Fruit fly (Drosophila melanogaster): ENCODE measurements around the gene CG17234.

CG17234 gene

dm6 chr2L:2254950-2255349, 2.1 kb downstream of the CG17234 start, which contains the start of gene Send1:
Gene Send1 (minus strand): TSS chr2L:2255050.
- no peak for TF ChIP-seq EcR (GFP tag; optimal IDR thresholded peaks at IDR 0.05)
- TF ChIP-seq CG8159 (tag; optimal IDR thresholded peaks at IDR 0.05), result no peak
- no peak for TF ChIP-seq CG4496 (GFP tag; IDR thresholded peaks at IDR 0.05)
- TF ChIP-seq CG14655 (GFP tag; optimal IDR thresholded peaks at IDR 0.05), result no peak
- TF ChIP-seq fd96Ca (GFP tag; IDR thresholded peaks at IDR 0.05), result no peak
- TF ChIP-seq CG17806 (tag; optimal IDR thresholded peaks at IDR 0.05), result no peak
- no peak for TF ChIP-seq D1 (tag; optimal IDR thresholded peaks at IDR 0.05)
- TF ChIP-seq CG13204 (GFP tag; optimal IDR thresholded peaks at IDR 0.05), result no peak
- TF ChIP-seq CG32121 (GFP tag; IDR thresholded peaks at IDR 0.05), result no peak
- TF ChIP-seq gl (tag; optimal IDR thresholded peaks at IDR 0.05), result no peak
- TF ChIP-seq Pif1A (GFP tag; optimal IDR thresholded peaks at IDR 0.05), result no peak
- no peak for TF ChIP-seq CG34367 (tag; optimal IDR thresholded peaks at IDR 0.05)
- TF ChIP-seq CG8301 (tag; optimal IDR thresholded peaks at IDR 0.05), result no peak
- TF ChIP-seq CG10348 (GFP tag; IDR thresholded peaks at IDR 0.05), result no peak
- TF ChIP-seq CG9948 (tag; optimal IDR thresholded peaks at IDR 0.05), result no peak

dm6 chr2L:2263142-2263541, 10.3 kb downstream of the CG17234 start, which contains the start of gene CG4270:
Gene CG4270 (plus strand): TSS chr2L:2263442.
- TF ChIP-seq gl (tag; optimal IDR thresholded peaks at IDR 0.05) (no peak), rn (GFP tag; IDR thresholded peaks at IDR 0.05) (no peak), CG17806 (tag; optimal IDR thresholded peaks at IDR 0.05) (no peak), CG34367 (tag; optimal IDR thresholded peaks at IDR 0.05) (no peak), CG15710 (tag; optimal IDR thresholded peaks at IDR 0.05) (no peak)

- TF ChIP-seq Ets98B (GFP tag; IDR thresholded peaks at IDR 0.05), result no peak
- no peak for TF ChIP-seq CG14655 (GFP tag; optimal IDR thresholded peaks at IDR 0.05)
- no peak for TF ChIP-seq CG12605 (GFP tag; IDR thresholded peaks at IDR 0.05)
- TF ChIP-seq Pif1A (GFP tag; optimal IDR thresholded peaks at IDR 0.05), result no peak
- TF ChIP-seq CG13204 (GFP tag; optimal IDR thresholded peaks at IDR 0.05), result no peak
- no peak for TF ChIP-seq CG15710 (tag; optimal IDR thresholded peaks at IDR 0.05)
- no peak for TF ChIP-seq fd96Ca (GFP tag; IDR thresholded peaks at IDR 0.05)
- no peak for TF ChIP-seq CG32121 (GFP tag; IDR thresholded peaks at IDR 0.05)
- no peak for TF ChIP-seq Pif1B (GFP tag; optimal IDR thresholded peaks at IDR 0.05)
- TF ChIP-seq D1 (tag; optimal IDR thresholded peaks at IDR 0.05), result no peak
- TF ChIP-seq CG10348 (GFP tag; IDR thresholded peaks at IDR 0.05), result no peak
- TF ChIP-seq CG4496 (GFP tag; IDR thresholded peaks at IDR 0.05), result no peak
- no peak for TF ChIP-seq Snoo (tag; optimal IDR thresholded peaks at IDR 0.05)
- TF ChIP-seq rn (GFP tag; IDR thresholded peaks at IDR 0.05), result no peak
- no peak for TF ChIP-seq CG34367 (tag; optimal IDR thresholded peaks at IDR 0.05)
- TF ChIP-seq EcR (GFP tag; optimal IDR thresholded peaks at IDR 0.05), result no peak
- no peak for TF ChIP-seq CG8159 (tag; optimal IDR thresholded peaks at IDR 0.05)
- TF ChIP-seq CG9948 (tag; optimal IDR thresholded peaks at IDR 0.05), result no peak
Observed at dm6 chr2L:2265221-2265620, 12.4 kb downstream of the CG17234 start, which contains the start of gene CG34049. Gene CG34049 (minus strand): TSS chr2L:2265321.

- no peak for TF ChIP-seq CG34367 (tag; optimal IDR thresholded peaks at IDR 0.05)
- TF ChIP-seq CG8301 (tag; optimal IDR thresholded peaks at IDR 0.05), result no peak
- TF ChIP-seq CG10348 (GFP tag; IDR thresholded peaks at IDR 0.05), result no peak
- TF ChIP-seq CG8159 (tag; optimal IDR thresholded peaks at IDR 0.05), result no peak
- TF ChIP-seq Ets98B (GFP tag; IDR thresholded peaks at IDR 0.05), result no peak
- TF ChIP-seq fd96Ca (GFP tag; IDR thresholded peaks at IDR 0.05), result no peak
- TF ChIP-seq gl (tag; optimal IDR thresholded peaks at IDR 0.05), result no peak
- TF ChIP-seq CG13204 (GFP tag; optimal IDR thresholded peaks at IDR 0.05), result no peak
- no peak for TF ChIP-seq CG4496 (GFP tag; IDR thresholded peaks at IDR 0.05)
- TF ChIP-seq CG32121 (GFP tag; IDR thresholded peaks at IDR 0.05), result no peak
- TF ChIP-seq D1 (tag; optimal IDR thresholded peaks at IDR 0.05), result no peak
- no peak for TF ChIP-seq CG14655 (GFP tag; optimal IDR thresholded peaks at IDR 0.05)
- TF ChIP-seq CG9948 (tag; optimal IDR thresholded peaks at IDR 0.05), result no peak
- TF ChIP-seq CG12605 (GFP tag; IDR thresholded peaks at IDR 0.05), result no peak
- no peak for TF ChIP-seq rn (GFP tag; IDR thresholded peaks at IDR 0.05)
- no peak for TF ChIP-seq CG15710 (tag; optimal IDR thresholded peaks at IDR 0.05)
Observed at dm6 chr2L:2269040-2269439, 16.2 kb downstream of the CG17234 start, which contains the start of gene CG17242. Gene CG17242 (minus strand): TSS chr2L:2269140.

dm6 chr2L:2284863-2285262, 32.0 kb downstream of the CG17234 start, which contains the start of gene CG4271:
Gene CG4271 (plus strand): TSS chr2L:2285163.
- no peak for TF ChIP-seq CG12605 (GFP tag; IDR thresholded peaks at IDR 0.05)

- no peak for TF ChIP-seq CG15710 (tag; optimal IDR thresholded peaks at IDR 0.05)
- TF ChIP-seq CG34367 (tag; optimal IDR thresholded peaks at IDR 0.05), result no peak
- TF ChIP-seq Snoo (tag; optimal IDR thresholded peaks at IDR 0.05), result no peak
- no peak for TF ChIP-seq CG12605 (GFP tag; IDR thresholded peaks at IDR 0.05)
- no peak for TF ChIP-seq Ets98B (GFP tag; IDR thresholded peaks at IDR 0.05)
Observed at dm6 chr2L:2286773-2287172, 33.9 kb downstream of the CG17234 start, which contains the start of gene CG31681. Gene CG31681 (minus strand): TSS chr2L:2286873.

dm6 chr2L:2287807-2288206, 35.0 kb downstream of the CG17234 start, which contains the start of gene CG42658:
Gene CG42658 (minus strand): TSS chr2L:2287907.
- TF ChIP-seq CG8159 (tag; optimal IDR thresholded peaks at IDR 0.05) (no peak), CG34367 (tag; optimal IDR thresholded peaks at IDR 0.05) (no peak), CG8301 (tag; optimal IDR thresholded peaks at IDR 0.05) (no peak), CG15710 (tag; optimal IDR thresholded peaks at IDR 0.05) (no peak), gl (tag; optimal IDR thresholded peaks at IDR 0.05) (no peak), Pif1A (GFP tag; optimal IDR thresholded peaks at IDR 0.05) (no peak), D1 (tag; optimal IDR thresholded peaks at IDR 0.05) (no peak), CG4496 (GFP tag; IDR thresholded peaks at IDR 0.05) (no peak), rn (GFP tag; IDR thresholded peaks at IDR 0.05) (no peak), Ets98B (GFP tag; IDR thresholded peaks at IDR 0.05) (no peak), CG13204 (GFP tag; optimal IDR thresholded peaks at IDR 0.05) (no peak), EcR (GFP tag; optimal IDR thresholded peaks at IDR 0.05) (no peak), CG12605 (GFP tag; IDR thresholded peaks at IDR 0.05) (no peak), CG17806 (tag; optimal IDR thresholded peaks at IDR 0.05) (no peak), CG9948 (tag; optimal IDR thresholded peaks at IDR 0.05) (no peak), CG14655 (GFP tag; optimal IDR thresholded peaks at IDR 0.05) (no peak), CG10348 (GFP tag; IDR thresholded peaks at IDR 0.05) (no peak), fd96Ca (GFP tag; IDR thresholded peaks at IDR 0.05) (no peak), Snoo (tag; optimal IDR thresholded peaks at IDR 0.05) (no peak)

All from whole organism, pupa.